Worm (Caenorhabditis elegans): ENCODE data around the gene C23F12.3.

C23F12.3 gene

ce11 chrX:9372987-9373386 is 18.5 kb upstream of the C23F12.3 start (continued):
- peak; percentile 31; the same call in 1 of the 2 replicates for TF ChIP-seq tra-1 (GFP tag; IDR thresholded peaks at IDR 0.05)
- TF ChIP-seq fkh-10 (GFP tag; optimal IDR thresholded peaks at IDR 0.05) = no peak
- no peak for TF ChIP-seq ceh-28 (tag; optimal IDR thresholded peaks at IDR 0.05)
- no peak for TF ChIP-seq mxl-2 (GFP tag; conservative IDR thresholded peaks at IDR 0.05)
- peak; percentile 26; the same call in 1 of the 2 replicates for TF ChIP-seq Y75B8A.6 (GFP tag; IDR thresholded peaks at IDR 0.05)
- TF ChIP-seq daf-8 (GFP tag; IDR thresholded peaks at IDR 0.05) = no peak
- peak; percentile 79 for TF ChIP-seq lin-1 (GFP tag; IDR thresholded peaks at IDR 0.05)
- TF ChIP-seq ctbp-1 (GFP tag; IDR thresholded peaks at IDR 0.05) = peak; percentile 64; the same call in 1 of the 2 replicates
- TF ChIP-seq F10B5.3 (tag; optimal IDR thresholded peaks at IDR 0.05) = peak; percentile 17
- 0 out of 2 replicates have a peak, but pooled peaks have one; percentile 32 for TF ChIP-seq lin-29 (GFP tag; IDR thresholded peaks at IDR 0.05)
- TF ChIP-seq jun-1 (tag; optimal IDR thresholded peaks at IDR 0.05) = no peak
- no peak for TF ChIP-seq nhr-111 (GFP tag; optimal IDR thresholded peaks at IDR 0.05)
- TF ChIP-seq ZK337.2 (GFP tag; IDR thresholded peaks at IDR 0.05) = no peak
- TF ChIP-seq mxl-3 (GFP tag; optimal IDR thresholded peaks at IDR 0.05) = peak; percentile 48
- no peak for TF ChIP-seq lin-15B (tag; optimal IDR thresholded peaks at IDR 0.05)
- no peak for TF ChIP-seq nhr-77 (tag; optimal IDR thresholded peaks at IDR 0.05)
- peak; percentile 30 for TF ChIP-seq spr-1 (tag; optimal IDR thresholded peaks at IDR 0.05)
- peak; percentile 81 for TF ChIP-seq mes-2 (tag; optimal IDR thresholded peaks at IDR 0.05; ENCODE audit: poor library complexity, severe bottlenecking)
- TF ChIP-seq ceh-20 (GFP tag; IDR thresholded peaks at IDR 0.05) = 0 out of 2 replicates have a peak, but pooled peaks have one; percentile 52
- no peak for TF ChIP-seq egl-27 (tag; optimal IDR thresholded peaks at IDR 0.05)
- no peak for TF ChIP-seq unc-62 (GFP tag; optimal IDR thresholded peaks at IDR 0.05 in 1 of 2)
- no peak for TF ChIP-seq unc-62 (tag; optimal IDR thresholded peaks at IDR 0.05)
- TF ChIP-seq Y48G9A.11 (GFP tag; IDR thresholded peaks at IDR 0.05) = no peak; the same call in 1 of the 2 replicates
- TF ChIP-seq snpc-1.2 (GFP tag; IDR thresholded peaks at IDR 0.05) = peak; percentile 88
- TF ChIP-seq ces-1 (GFP tag; optimal IDR thresholded peaks at IDR 0.05) = no peak
- TF ChIP-seq rbr-2 (tag; optimal IDR thresholded peaks at IDR 0.05) = peak; percentile 70
- TF ChIP-seq pqm-1 (tag; optimal IDR thresholded peaks at IDR 0.05) = no peak
- TF ChIP-seq madf-9 (GFP tag; conservative IDR thresholded peaks at IDR 0.05) = peak; percentile 58; the same call in 1 of the 2 replicates
- TF ChIP-seq hlh-11 (tag; optimal IDR thresholded peaks at IDR 0.05) = peak; percentile 40
- peak; percentile 1 for TF ChIP-seq lin-13 (GFP tag; optimal IDR thresholded peaks at IDR 0.05)
- TF ChIP-seq dmd-9 (GFP tag; IDR thresholded peaks at IDR 0.05) = no peak
- TF ChIP-seq mdt-29 (GFP tag; IDR thresholded peaks at IDR 0.05) = no peak
- TF ChIP-seq T26A8.4 (GFP tag; IDR thresholded peaks at IDR 0.05) = peak; percentile 75; the same call in 1 of the 2 replicates
- TF ChIP-seq nhr-237 (tag; optimal IDR thresholded peaks at IDR 0.05) = no peak
- TF ChIP-seq aha-1 (tag) = no peak
- no peak for TF ChIP-seq unc-39 (tag; optimal IDR thresholded peaks at IDR 0.05)
- no peak for TF ChIP-seq T20F7.1 (GFP tag; optimal IDR thresholded peaks at IDR 0.05)
- peak; percentile 84 for TF ChIP-seq pha-4 (GFP tag; IDR thresholded peaks at IDR 0.05)
- TF ChIP-seq pha-4 (tag; optimal IDR thresholded peaks at IDR 0.05) = no peak
- no peak for TF ChIP-seq ZK546.5 (tag; optimal IDR thresholded peaks at IDR 0.05)
- peak; percentile 66; the same call in 1 of the 2 replicates for TF ChIP-seq F26F4.8 (GFP tag; conservative IDR thresholded peaks at IDR 0.05)
- peak; percentile 59 for TF ChIP-seq mep-1 (tag; optimal IDR thresholded peaks at IDR 0.05)
- no peak for TF ChIP-seq Y5F2A.4 (GFP tag; optimal IDR thresholded peaks at IDR 0.05)
- TF ChIP-seq dmd-8 (GFP tag; IDR thresholded peaks at IDR 0.05) = peak; percentile 76; the same call in 1 of the 2 replicates
- TF ChIP-seq hlh-30 (tag; optimal IDR thresholded peaks at IDR 0.05; ENCODE audit: insufficient read depth) = no peak
- TF ChIP-seq madf-5 (GFP tag; IDR thresholded peaks at IDR 0.05) = peak in 1 of 2 experiments; percentile 44; a peak in 1 of 4 replicates
- no peak for TF ChIP-seq lin-39 (tag; optimal IDR thresholded peaks at IDR 0.05)
- TF ChIP-seq aly-2 (tag; optimal IDR thresholded peaks at IDR 0.05) = no peak
- no peak for TF ChIP-seq ztf-11 (tag; optimal IDR thresholded peaks at IDR 0.05)
- TF ChIP-seq R02D3.7 (tag; optimal IDR thresholded peaks at IDR 0.05) = no peak
- TF ChIP-seq daf-16 (GFP tag; optimal IDR thresholded peaks at IDR 0.05) = peak; percentile 65 to 68
- TF ChIP-seq daf-16 (tag; optimal IDR thresholded peaks at IDR 0.05) = peak; percentile 48
